Worm (Caenorhabditis elegans): ENCODE measurements around the gene C02E7.8.

- no peak for TF ChIP-seq snpc-4 (tag; optimal IDR thresholded peaks at IDR 0.05)
- no peak for TF ChIP-seq fos-1 (tag; optimal IDR thresholded peaks at IDR 0.05)
- TF ChIP-seq lsy-2 (tag; optimal IDR thresholded peaks at IDR 0.05) = no peak
- TF ChIP-seq lin-13 (GFP tag; optimal IDR thresholded peaks at IDR 0.05) = no peak
Observed at ce11 chrV:4932814-4933213, 12.2 kb upstream of the C02E7.8 start, which contains the start of gene C02E7.10.
